Worm (Caenorhabditis elegans): Measurements from ENCODE around the gene str-32.

str-32 gene

ce11 chrV:4881377-4881776 is at the start of gene str-32:
Gene str-32 (minus strand): TSS chrV:4881477.
- no peak for TF ChIP-seq eor-1 (tag; optimal IDR thresholded peaks at IDR 0.05)
- no peak for TF ChIP-seq fos-1 (tag; optimal IDR thresholded peaks at IDR 0.05)
- no peak for TF ChIP-seq ZK546.5 (tag; optimal IDR thresholded peaks at IDR 0.05)
- TF ChIP-seq elt-1 (tag; optimal IDR thresholded peaks at IDR 0.05) = no peak
- TF ChIP-seq hmg-11 (tag; optimal IDR thresholded peaks at IDR 0.05) = no peak
- no peak for TF ChIP-seq R02D3.7 (tag; optimal IDR thresholded peaks at IDR 0.05)
- no peak for TF ChIP-seq nhr-76 (tag; optimal IDR thresholded peaks at IDR 0.05)
- no peak for TF ChIP-seq nhr-23 (tag; optimal IDR thresholded peaks at IDR 0.05)
- no peak for TF ChIP-seq lin-39 (tag; optimal IDR thresholded peaks at IDR 0.05)
- no peak for TF ChIP-seq tbx-2 (tag; optimal IDR thresholded peaks at IDR 0.05)

DNA sequence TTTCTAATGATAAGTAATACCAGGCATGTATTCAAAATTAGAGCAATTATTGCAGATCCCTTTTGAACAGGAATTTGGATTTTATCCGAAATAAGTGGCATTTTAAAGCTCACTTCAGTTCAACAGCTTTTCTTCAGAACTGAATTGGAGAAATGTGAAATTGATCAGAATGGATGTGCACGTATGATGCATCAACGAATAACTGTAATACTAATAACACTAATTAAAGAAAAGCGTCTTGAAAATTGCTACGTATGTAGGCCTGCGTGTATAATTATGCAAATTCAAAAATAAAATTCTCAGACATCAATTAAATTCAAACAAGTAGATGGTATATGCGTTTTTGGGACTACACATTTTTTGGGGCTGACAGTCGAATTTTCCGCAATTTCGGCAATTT is 48.6 kb upstream of the str-32 start, which contains the start of gene str-205:
Gene str-205, minus strand, starts transcription at position 101 of the 400 bp plus-strand sequence.
- no peak for TF ChIP-seq mml-1 (tag; optimal IDR thresholded peaks at IDR 0.05)
- TF ChIP-seq ZK546.5 (tag; optimal IDR thresholded peaks at IDR 0.05) = no peak
- TF ChIP-seq ama-1 (optimal IDR thresholded peaks at IDR 0.05) = no peak

DNA sequence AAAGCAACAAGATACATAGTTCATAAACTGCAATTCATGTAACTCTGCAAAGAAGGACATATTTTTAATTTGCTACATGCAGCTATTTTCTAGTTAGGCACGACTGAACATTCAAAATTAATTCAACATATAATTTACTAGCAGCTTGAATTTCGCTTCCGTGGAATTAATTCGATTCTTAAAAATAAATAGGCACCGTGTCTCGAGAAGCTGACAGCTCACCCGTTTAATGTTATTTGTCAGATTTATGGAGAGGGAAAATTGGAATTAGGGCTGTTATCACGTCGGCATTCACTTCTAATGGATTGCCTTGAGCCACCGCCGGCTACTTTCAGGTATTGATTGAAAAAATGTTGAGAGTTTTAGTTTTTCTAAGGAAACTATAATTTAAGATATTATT is 45.1 kb upstream of the str-32 start, which contains the start of gene srh-21:
Gene srh-21, plus strand, starts transcription at position 301 of the 400 bp plus-strand sequence.
- TF ChIP-seq skn-1 (tag; optimal IDR thresholded peaks at IDR 0.05) (no peak), R02D3.7 (tag; optimal IDR thresholded peaks at IDR 0.05) (no peak), ZK546.5 (tag; optimal IDR thresholded peaks at IDR 0.05) (no peak), nhr-23 (tag; optimal IDR thresholded peaks at IDR 0.05) (no peak), ama-1 (optimal IDR thresholded peaks at IDR 0.05) (no peak), unc-62 (GFP tag; optimal IDR thresholded peaks at IDR 0.05) (no peak), aly-2 (tag; optimal IDR thresholded peaks at IDR 0.05) (no peak), ztf-11 (tag; optimal IDR thresholded peaks at IDR 0.05) (no peak), egl-5 (tag; optimal IDR thresholded peaks at IDR 0.05) (no peak), nhr-237 (tag; optimal IDR thresholded peaks at IDR 0.05) (no peak), mdl-1 (tag; optimal IDR thresholded peaks at IDR 0.05) (no peak), ceh-16 (tag; optimal IDR thresholded peaks at IDR 0.05) (no peak), tbx-2 (tag; optimal IDR thresholded peaks at IDR 0.05) (no peak), nhr-25 (tag; optimal IDR thresholded peaks at IDR 0.05) (no peak), nhr-77 (tag; optimal IDR thresholded peaks at IDR 0.05) (no peak), elt-1 (tag; optimal IDR thresholded peaks at IDR 0.05) (no peak)

ce11 chrV:4924618-4925017 is 43.3 kb upstream of the str-32 start, which contains the start of gene srh-20:
Gene srh-20 (plus strand): TSS chrV:4924918.
- TF ChIP-seq lin-39 (tag; optimal IDR thresholded peaks at IDR 0.05) (no peak), lin-15B (tag; optimal IDR thresholded peaks at IDR 0.05) (no peak), fkh-10 (GFP tag; optimal IDR thresholded peaks at IDR 0.05) (no peak), mdl-1 (tag; optimal IDR thresholded peaks at IDR 0.05) (no peak)

ce11 chrV:4922024-4922423 is 40.7 kb upstream of the str-32 start, which contains the start of gene srh-22:
Gene srh-22 (plus strand): TSS chrV:4922324.
- TF ChIP-seq elt-1 (tag; optimal IDR thresholded peaks at IDR 0.05) (no peak), jun-1 (tag; optimal IDR thresholded peaks at IDR 0.05) (no peak), fkh-10 (GFP tag; optimal IDR thresholded peaks at IDR 0.05) (no peak), nhr-11 (tag; optimal IDR thresholded peaks at IDR 0.05) (no peak), skn-1 (tag; optimal IDR thresholded peaks at IDR 0.05) (no peak), R02D3.7 (tag; optimal IDR thresholded peaks at IDR 0.05) (no peak), ztf-4 (tag; optimal IDR thresholded peaks at IDR 0.05) (no peak), ztf-11 (tag; optimal IDR thresholded peaks at IDR 0.05) (no peak), nhr-28 (tag; optimal IDR thresholded peaks at IDR 0.05) (no peak), hmg-11 (tag; optimal IDR thresholded peaks at IDR 0.05) (no peak), nfya-1 (tag; optimal IDR thresholded peaks at IDR 0.05; ENCODE audit: insufficient read depth) (no peak), ceh-28 (tag; optimal IDR thresholded peaks at IDR 0.05) (no peak), lin-39 (tag; optimal IDR thresholded peaks at IDR 0.05) (no peak), nhr-67 (tag; optimal IDR thresholded peaks at IDR 0.05) (no peak), zag-1 (tag; optimal IDR thresholded peaks at IDR 0.05) (no peak), unc-62 (GFP tag; optimal IDR thresholded peaks at IDR 0.05) (no peak), tbx-2 (tag; optimal IDR thresholded peaks at IDR 0.05) (no peak)

- no peak for TF ChIP-seq egl-5 (tag; optimal IDR thresholded peaks at IDR 0.05)
- no peak for TF ChIP-seq zag-1 (tag; optimal IDR thresholded peaks at IDR 0.05)
- TF ChIP-seq egl-27 (tag; optimal IDR thresholded peaks at IDR 0.05) = no peak
- TF ChIP-seq fkh-10 (GFP tag; optimal IDR thresholded peaks at IDR 0.05) = no peak
- TF ChIP-seq nhr-77 (tag; optimal IDR thresholded peaks at IDR 0.05) = no peak
- TF ChIP-seq ztf-4 (tag; optimal IDR thresholded peaks at IDR 0.05) = no peak
- TF ChIP-seq nhr-23 (tag; optimal IDR thresholded peaks at IDR 0.05) = no peak
- TF ChIP-seq mml-1 (tag; optimal IDR thresholded peaks at IDR 0.05) = no peak
- no peak for TF ChIP-seq elt-1 (tag; optimal IDR thresholded peaks at IDR 0.05)
- TF ChIP-seq ZK546.5 (tag; optimal IDR thresholded peaks at IDR 0.05) = no peak
- TF ChIP-seq ceh-16 (tag; optimal IDR thresholded peaks at IDR 0.05) = no peak
- TF ChIP-seq pqm-1 (tag; optimal IDR thresholded peaks at IDR 0.05) = no peak
- TF ChIP-seq nhr-67 (tag; optimal IDR thresholded peaks at IDR 0.05) = no peak
- TF ChIP-seq ceh-28 (tag; optimal IDR thresholded peaks at IDR 0.05) = no peak
- no peak for TF ChIP-seq ztf-11 (tag; optimal IDR thresholded peaks at IDR 0.05)
- TF ChIP-seq unc-62 (GFP tag; optimal IDR thresholded peaks at IDR 0.05) = no peak
- TF ChIP-seq nhr-11 (tag; optimal IDR thresholded peaks at IDR 0.05) = no peak
Observed at ce11 chrV:4920690-4921152, 39.4 kb upstream of the str-32 start, which contains the start of the genes C02E7.8 and srh-23. Gene C02E7.8 (minus strand): TSS chrV:4920790. Gene srh-23 (plus strand): TSS chrV:4921102.
